Worm (Caenorhabditis elegans) whole organism, late embryonic: ENCODE data around the gene stdh-1.

ENCODE experiments used
- K09A11.1 ChIP-seq: sonication (generic microtip); optimal IDR thresholded peaks from 2 replicates; lab custom pipeline; 2017; ENCODE audit warnings: antibody characterized with exemption, mild to moderate bottlenecking, missing genetic modification characterization, missing compliant biosample characterization; ENCODE audit not compliant: insufficient read depth
- T23F11.4 ChIP-seq: fragments of 200-800 bp; sonication (Bioruptor generic); optimal IDR thresholded peaks from 2 replicates; lab custom pipeline; 2018; ENCODE audit warnings: mild to moderate bottlenecking, missing genetic modification characterization, missing compliant biosample characterization
- Y22D7AL.16 ChIP-seq: sonication (generic microtip); optimal IDR thresholded peaks from 2 replicates; lab custom pipeline; 2016; ENCODE audit warnings: missing genetic modification characterization, missing compliant biosample characterization
- ama-1 ChIP-seq: fragments of 150-350 bp; optimal IDR thresholded peaks from 2 replicates; lab custom pipeline; 2014
- ceh-18 ChIP-seq: sonication (generic microtip); optimal IDR thresholded peaks from 2 replicates; lab custom pipeline; 2016; ENCODE audit warnings: missing genetic modification characterization, missing compliant biosample characterization
- ceh-19 ChIP-seq: fragments of 200-800 bp; sonication (Bioruptor generic); optimal IDR thresholded peaks from 2 replicates; lab custom pipeline; 2018; ENCODE audit warnings: mild to moderate bottlenecking, missing genetic modification characterization, missing compliant biosample characterization
- ceh-22 ChIP-seq: sonication (generic microtip); optimal IDR thresholded peaks from 2 replicates; lab custom pipeline; 2017; ENCODE audit warnings: missing biosample characterization, missing genetic modification characterization
- ceh-30 ChIP-seq: fragments of 150-350 bp; optimal IDR thresholded peaks from 2 replicates; lab custom pipeline; 2014; ENCODE audit warnings: missing biosample characterization, missing genetic modification characterization
- ceh-9 ChIP-seq: sonication (generic microtip); optimal IDR thresholded peaks from 2 replicates; lab custom pipeline; 2016; ENCODE audit warnings: mild to moderate bottlenecking, missing genetic modification characterization, inconsistent platforms, missing compliant biosample characterization
- dve-1 ChIP-seq: sonication (generic microtip); optimal IDR thresholded peaks from 2 replicates; lab custom pipeline; 2017; ENCODE audit warnings: antibody characterized with exemption, mild to moderate bottlenecking, missing genetic modification characterization, missing compliant biosample characterization
- ets-4 ChIP-seq: sonication (generic microtip); optimal IDR thresholded peaks from 2 replicates; lab custom pipeline; 2016; ENCODE audit warnings: missing genetic modification characterization, missing compliant biosample characterization
- fax-1 ChIP-seq: sonication (generic microtip); optimal IDR thresholded peaks from 2 replicates; lab custom pipeline; 2016; ENCODE audit warnings: missing genotype, missing genetic modification characterization, missing compliant biosample characterization
- lin-11 ChIP-seq: fragments of 200-800 bp; sonication (Bioruptor generic); optimal IDR thresholded peaks from 2 replicates; lab custom pipeline; 2018; ENCODE audit warnings: mild to moderate bottlenecking, missing genetic modification characterization, missing compliant biosample characterization
- mec-3 ChIP-seq: sonication (generic microtip); optimal IDR thresholded peaks from 2 replicates; lab custom pipeline; 2016; ENCODE audit warnings: borderline replicate concordance, missing genetic modification characterization, missing compliant biosample characterization
- nfya-1 ChIP-seq: sonication (generic microtip); optimal IDR thresholded peaks from 2 replicates; lab custom pipeline; 2017; ENCODE audit warnings: missing genetic modification characterization, mild to moderate bottlenecking, missing compliant biosample characterization, antibody characterized with exemption, moderate library complexity
- npax-4 ChIP-seq: sonication (generic microtip); optimal IDR thresholded peaks from 2 replicates; lab custom pipeline; 2016; ENCODE audit warnings: missing genetic modification characterization, missing compliant biosample characterization
- pat-9 ChIP-seq: fragments of 200-800 bp; sonication (Bioruptor generic); optimal IDR thresholded peaks from 2 replicates; lab custom pipeline; 2018; ENCODE audit warnings: mild to moderate bottlenecking, missing genetic modification characterization, moderate library complexity, missing compliant biosample characterization
- sdc-2 ChIP-seq: sonication (generic microtip); optimal IDR thresholded peaks from 2 replicates; lab custom pipeline; 2016; ENCODE audit warnings: missing genotype, missing genetic modification characterization, missing compliant biosample characterization
- ttx-3 ChIP-seq: sonication (generic microtip); optimal IDR thresholded peaks from 2 replicates; lab custom pipeline; 2016; ENCODE audit warnings: missing genetic modification reagents, missing genetic modification characterization, missing compliant biosample characterization
- unc-42 ChIP-seq: sonication (generic microtip); optimal IDR thresholded peaks from 2 replicates; lab custom pipeline; 2016; ENCODE audit warnings: missing genotype, missing genetic modification characterization, missing compliant biosample characterization
- unc-55 ChIP-seq: sonication (generic microtip); optimal IDR thresholded peaks from 2 replicates; lab custom pipeline; 2017; ENCODE audit warnings: missing biosample characterization, missing genetic modification reagents, missing genetic modification characterization

The stdh-1 gene

DNA sequence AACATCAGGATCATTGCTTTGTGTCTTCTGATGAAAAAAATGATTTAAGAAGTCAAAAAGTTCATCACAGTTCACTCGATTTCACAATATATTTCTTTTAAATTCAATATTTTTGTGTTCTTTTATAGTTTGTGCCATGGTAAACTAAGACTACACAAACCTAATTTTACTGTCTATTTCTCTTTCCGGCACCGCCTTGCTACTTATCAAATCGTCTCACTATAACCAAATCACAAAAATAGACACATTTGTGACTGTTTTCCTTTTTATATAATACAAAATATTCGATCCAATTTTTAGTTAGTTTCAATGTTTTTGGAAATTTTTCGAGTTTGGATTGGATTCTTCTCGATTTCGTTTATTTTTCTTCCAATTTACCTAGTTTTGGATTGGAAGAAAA lies 47.8 kb downstream of the stdh-1 start, which contains the start of gene swt-6:
swt-6 (plus strand) TSS at position 301 of the 400 bp plus-strand sequence.
- TF ChIP-seq ceh-19 (no peak), npax-4 (tag; lab: Kevin White, UChicago) (no peak), ttx-3 (tag; lab: Kevin White, UChicago) (no peak), sdc-2 (tag; lab: Kevin White, UChicago) (no peak), ceh-22 (no peak), ceh-9 (tag; lab: Kevin White, UChicago) (no peak), ceh-30 (tag; lab: Kevin White, UChicago) (no peak), fax-1 (tag; lab: Kevin White, UChicago) (no peak), nfya-1 (tag; lab: Kevin White, UChicago) (no peak), mec-3 (no peak), ceh-18 (no peak), unc-42 (tag; lab: Kevin White, UChicago) (no peak), ets-4 (tag; lab: Kevin White, UChicago) (no peak), T23F11.4 (GFP tag; lab: Kevin White, UChicago) (no peak), unc-55 (GFP tag; lab: Kevin White, UChicago) (no peak), K09A11.1 (tag; lab: Kevin White, UChicago) (no peak), pat-9 (tag; lab: Kevin White, UChicago) (no peak), Y22D7AL.16 (no peak)
- TF ChIP-seq, all 69 proteins: peak for 0

DNA sequence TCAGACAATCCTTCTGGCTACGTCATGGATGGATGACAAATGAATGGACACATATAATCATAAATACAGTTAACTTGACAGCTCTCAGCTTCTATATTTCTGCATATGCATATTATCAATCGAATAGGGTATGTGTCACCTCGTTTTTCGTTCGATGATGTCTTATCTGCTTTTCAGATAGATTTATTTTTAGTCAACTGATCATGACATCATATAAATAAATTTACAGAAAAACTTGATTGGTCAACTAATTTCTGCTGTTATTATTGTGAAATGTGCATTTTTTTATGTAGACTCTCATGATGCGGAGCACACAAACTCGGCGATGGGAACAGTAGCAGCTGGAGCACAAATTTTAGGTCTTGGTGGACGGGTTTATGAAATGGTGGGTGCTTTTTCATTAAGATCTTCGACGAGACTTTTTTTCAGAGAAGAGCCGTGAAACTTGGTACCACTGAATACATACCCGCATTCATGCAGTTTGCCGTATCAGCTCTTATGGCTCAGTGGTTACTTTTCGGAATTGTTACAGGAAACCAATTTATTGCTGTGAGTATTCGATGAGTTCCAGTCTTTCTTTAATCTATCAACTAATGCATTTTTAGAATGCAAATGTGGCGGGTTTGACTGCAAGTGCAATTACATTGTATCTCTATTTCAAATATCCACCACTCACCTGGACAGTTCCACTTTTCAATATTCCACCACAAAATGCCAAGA lies 49.2 kb downstream of the stdh-1 start:
- TF ChIP-seq ama-1 (lab: Kevin White, UChicago) (no peak), dve-1 (no peak), lin-11 (no peak)
